Worm (Caenorhabditis elegans): ENCODE measurements around the gene Y67D8C.22.

- TF ChIP-seq ama-1 (optimal IDR thresholded peaks at IDR 0.05) (no peak), ama-1 (GFP tag; optimal IDR thresholded peaks at IDR 0.05) (no peak), sdz-38 (tag; optimal IDR thresholded peaks at IDR 0.05) (no peak), lin-35 (GFP tag; optimal IDR thresholded peaks at IDR 0.05) (no peak), hmg-20 (GFP tag; IDR thresholded peaks at IDR 0.05) (no peak), ztf-26 (tag; optimal IDR thresholded peaks at IDR 0.05) (no peak), unc-130 (GFP tag; optimal IDR thresholded peaks at IDR 0.05) (no peak), bed-1 (GFP tag; IDR thresholded peaks at IDR 0.05) (no peak), nhr-179 (tag; optimal IDR thresholded peaks at IDR 0.05) (no peak), hlh-26 (GFP tag; conservative IDR thresholded peaks at IDR 0.05) (no peak), mel-28 (tag; optimal IDR thresholded peaks at IDR 0.05; ENCODE audit: borderline replicate concordance) (no peak), unc-62 (GFP tag; optimal IDR thresholded peaks at IDR 0.05) (no peak)
These were observed 37.4 kb downstream of the Y67D8C.22 start for ce11 chrIV:3038740-3039139.
